Worm (Caenorhabditis elegans): ENCODE results near the gene K07C5.13.

K07C5.13 gene

DNA sequence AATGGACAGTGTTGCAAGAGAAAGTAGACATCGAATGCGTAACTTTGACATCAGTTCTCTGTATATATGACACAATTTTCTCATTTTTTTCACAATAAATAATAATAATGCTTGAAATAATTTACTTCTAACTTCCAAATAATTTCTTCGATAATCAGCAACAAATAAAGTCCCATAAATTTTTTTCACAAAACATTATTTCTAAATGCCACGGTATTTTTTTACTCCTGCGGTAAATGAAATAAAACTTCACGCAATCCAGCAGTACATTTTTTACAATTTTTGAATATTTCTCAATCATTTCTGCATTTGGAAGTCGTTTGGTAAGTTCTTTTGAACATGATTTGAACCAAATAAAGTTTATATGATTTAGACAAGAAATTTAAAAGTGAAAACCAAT lies 42.1 kb downstream of the K07C5.13 start, which contains the start of gene spe-10:
Gene spe-10 (plus strand): TSS at position 301 of the 400 bp plus-strand sequence.
- no peak for TF ChIP-seq unc-62 (GFP tag; optimal IDR thresholded peaks at IDR 0.05)

DNA sequence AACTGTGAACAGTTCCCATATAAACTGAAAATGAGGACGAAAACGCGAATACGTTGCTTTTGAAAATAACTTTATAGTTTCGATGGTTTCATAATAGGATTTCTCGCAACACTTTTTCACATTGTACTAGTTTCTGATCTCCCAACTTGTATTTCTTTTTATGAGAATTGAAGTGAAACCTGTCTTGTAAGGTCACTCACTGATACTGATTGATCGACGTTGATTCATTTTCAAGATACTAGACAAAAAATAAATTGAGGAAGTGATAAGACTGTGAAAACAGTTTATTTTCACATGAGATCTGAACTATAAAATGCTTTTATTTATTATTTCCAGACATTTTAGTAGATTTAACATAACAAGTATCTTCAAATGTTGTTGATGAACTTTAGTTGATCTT lies 45.6 kb downstream of the K07C5.13 start:
- no peak for TF ChIP-seq unc-62 (GFP tag; optimal IDR thresholded peaks at IDR 0.05)

DNA sequence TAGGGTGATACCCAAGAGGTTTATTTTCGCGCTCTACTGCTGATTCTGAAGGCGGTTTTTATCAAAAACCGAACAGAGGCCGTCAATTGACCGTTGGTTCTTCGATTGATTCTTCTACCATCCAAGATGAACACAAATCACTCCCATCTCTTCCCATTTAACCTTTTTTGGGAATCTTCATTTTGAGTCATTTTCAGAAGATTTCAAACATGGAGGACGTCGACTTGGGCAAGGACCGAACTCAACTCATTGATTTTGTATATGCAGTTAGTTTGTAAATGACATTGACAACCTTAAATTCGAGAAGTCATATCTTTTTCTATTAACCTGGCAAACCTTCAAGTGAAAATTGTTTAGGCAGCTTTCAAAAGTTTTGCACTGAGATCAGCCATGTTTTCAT lies 46.5 kb downstream of the K07C5.13 start, which contains the start of gene AC3.5:
Gene AC3.5 (plus strand): TSS at position 210 of the 400 bp plus-strand sequence.
- no peak for TF ChIP-seq unc-62 (GFP tag; optimal IDR thresholded peaks at IDR 0.05)
